Worm (Caenorhabditis elegans) whole organism, mixed stage, embryonic: ENCODE measurements around the gene swt-6.

Source experiments
- ces-1 ChIP-seq: fragments of 150-350 bp; optimal IDR thresholded peaks from 2 replicates; lab custom pipeline; 2014; ENCODE audit warnings: missing biosample characterization, missing genetic modification reagents, missing genetic modification characterization
- elt-1 ChIP-seq: sonication (generic microtip); optimal IDR thresholded peaks from 2 replicates; lab custom pipeline; 2017; ENCODE audit warnings: missing genetic modification characterization, mild to moderate bottlenecking, missing compliant biosample characterization, antibody characterized with exemption, moderate library complexity, borderline replicate concordance; ENCODE audit not compliant: insufficient read depth
- lsy-2 ChIP-seq: fragments of 150-350 bp; optimal IDR thresholded peaks from 2 replicates; lab custom pipeline; 2014; ENCODE audit warnings: missing biosample characterization, missing genetic modification characterization
- mep-1 ChIP-seq: fragments of 150-350 bp; optimal IDR thresholded peaks from 2 replicates; lab custom pipeline; 2017; ENCODE audit warnings: missing biosample characterization, missing genetic modification reagents, missing genetic modification characterization, inconsistent platforms
- nhr-12 ChIP-seq: fragments of 150-350 bp; optimal IDR thresholded peaks from 2 replicates; lab custom pipeline; 2014; ENCODE audit warnings: missing biosample characterization, missing genetic modification characterization
- nhr-2 ChIP-seq: fragments of 150-350 bp; optimal IDR thresholded peaks from 2 replicates; lab custom pipeline; 2014; ENCODE audit warnings: missing biosample characterization, missing genetic modification characterization
- nhr-76 ChIP-seq: sonication (generic microtip); optimal IDR thresholded peaks from 2 replicates; lab custom pipeline; 2017; ENCODE audit warnings: missing biosample characterization, missing genetic modification characterization
- snpc-4 ChIP-seq: fragments of 150-350 bp; optimal IDR thresholded peaks from 2 replicates; lab custom pipeline; 2014; ENCODE audit warnings: missing biosample characterization, missing genetic modification characterization
- unc-120 ChIP-seq: sonication (generic microtip); optimal IDR thresholded peaks from 2 replicates; lab custom pipeline; 2017; ENCODE audit warnings: missing genetic modification characterization, missing compliant biosample characterization; ENCODE audit not compliant: poor library complexity, severe bottlenecking
- unc-62 ChIP-seq: fragments of 150-350 bp; optimal IDR thresholded peaks from 2 replicates; lab custom pipeline; 2014; ENCODE audit warnings: missing biosample characterization, missing genetic modification reagents, missing genetic modification characterization

ce11 chrV:13949010-13949409, 5.1 kb upstream of the swt-6 start, which contains the start of gene R10D12.6:
- TF ChIP-seq lsy-2 (no peak), nhr-76 (tag; lab: Kevin White, UChicago) (no peak), ces-1 (GFP tag; lab: Kevin White, UChicago) (no peak), unc-62 (GFP tag; lab: Kevin White, UChicago) (no peak), elt-1 (tag; lab: Kevin White, UChicago) (no peak), nhr-12 (tag; lab: Kevin White, UChicago) (no peak), mep-1 (tag; lab: Kevin White, UChicago) (no peak), nhr-2 (tag; lab: Kevin White, UChicago) (no peak), unc-120 (tag; lab: Kevin White, UChicago) (no peak), snpc-4 (tag; lab: Kevin White, UChicago) (no peak)
